Fruit fly (Drosophila melanogaster): Measurements from ENCODE around the gene Ssk.

DNA sequence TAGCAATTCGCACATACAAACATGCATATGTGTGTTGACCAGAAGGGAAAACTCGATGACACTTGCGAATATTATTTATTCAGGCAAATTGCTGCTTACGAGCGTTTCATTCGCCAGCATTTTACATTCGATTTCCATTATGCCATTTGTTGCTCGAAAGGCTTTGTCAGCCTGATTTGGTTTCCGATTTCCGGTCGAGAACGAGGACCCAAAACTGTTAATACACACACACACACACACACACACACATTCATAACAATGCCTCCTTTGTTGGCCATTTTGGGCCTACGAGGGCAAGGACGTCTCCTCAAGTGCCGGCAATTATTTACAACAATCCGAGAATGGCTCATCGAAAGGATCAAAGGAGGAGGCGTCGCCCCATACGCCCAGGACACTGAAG, 10.6 kb upstream of the Ssk start:
- no peak for TF ChIP-seq psq (GFP tag; optimal IDR thresholded peaks at IDR 0.05)
- no peak for TF ChIP-seq N (GFP tag; optimal IDR thresholded peaks at IDR 0.05)
- no peak for TF ChIP-seq foxo (GFP tag; optimal IDR thresholded peaks at IDR 0.05)

Data from whole organism, wandering third instar larva.